Worm (Caenorhabditis elegans) whole organism, L1 larva: Measurements from ENCODE around the gene catp-8.

Experiments used
- C04F5.9 ChIP-seq: sonication (generic microtip); optimal IDR thresholded peaks from 2 replicates; lab custom pipeline; 2016; ENCODE audit warnings: missing genetic modification characterization, missing compliant biosample characterization
- C34B4.2 ChIP-seq: sonication (generic microtip); optimal IDR thresholded peaks from 2 replicates; lab custom pipeline; 2017; ENCODE audit warnings: mild to moderate bottlenecking, missing genetic modification characterization, missing compliant biosample characterization
- aha-1 ChIP-seq: fragments of 150-350 bp; optimal IDR thresholded peaks from 2 replicates; lab custom pipeline; 2014; ENCODE audit warnings: missing biosample characterization, missing genetic modification characterization
- aly-2 ChIP-seq: fragments of 150-350 bp; optimal IDR thresholded peaks from 2 replicates; lab custom pipeline; 2014; ENCODE audit warnings: missing biosample characterization, missing genetic modification characterization
- blmp-1 ChIP-seq: fragments of 150-350 bp; optimal IDR thresholded peaks from 2 replicates; lab custom pipeline; 2014; ENCODE audit warnings: missing biosample characterization, missing genetic modification characterization
- ceh-63 ChIP-seq: fragments of 200-800 bp; sonication (Bioruptor generic); optimal IDR thresholded peaks from 2 replicates; lab custom pipeline; 2018; ENCODE audit warnings: mild to moderate bottlenecking, missing genetic modification characterization, missing compliant biosample characterization
- ceh-8 ChIP-seq: fragments of 200-800 bp; sonication (Bioruptor generic); optimal IDR thresholded peaks from 2 replicates; lab custom pipeline; 2018; ENCODE audit warnings: mild to moderate bottlenecking, missing genetic modification characterization, moderate library complexity, missing compliant biosample characterization
- efl-1 ChIP-seq, 4 experiments: fragments of 150-350 bp; optimal IDR thresholded peaks in 3 of 4; peaks in 1 of 4; 1 replicate in 1 of 4; 2 replicates in 3 of 4; lab custom pipeline; 2014; ENCODE audit warnings: missing biosample characterization in 2 of 4, missing genetic modification characterization in 2 of 4, missing genetic modification reagents in 2 of 4
- elt-2 ChIP-seq: sonication (generic microtip); optimal IDR thresholded peaks from 2 replicates; lab custom pipeline; 2016; ENCODE audit warnings: missing genetic modification characterization, mild to moderate bottlenecking, inconsistent platforms, missing compliant biosample characterization, missing genetic modification reagents
- fkh-4 ChIP-seq: sonication (generic microtip); optimal IDR thresholded peaks from 2 replicates; lab custom pipeline; 2016; ENCODE audit warnings: missing compliant biosample characterization, missing genetic modification characterization, borderline replicate concordance
- fkh-8 ChIP-seq: sonication (generic microtip); optimal IDR thresholded peaks from 2 replicates; lab custom pipeline; 2016; ENCODE audit warnings: mild to moderate bottlenecking, missing genetic modification characterization, missing compliant biosample characterization
- grh-1 ChIP-seq: fragments of 200-800 bp; sonication (Bioruptor generic); IDR thresholded peaks from 2 replicates; pipeline ENCODE4 v1.3.6; 2022; ENCODE audit warnings: missing genetic modification reagents, missing genetic modification characterization, missing compliant biosample characterization
- hlh-4 ChIP-seq: sonication (generic microtip); optimal IDR thresholded peaks from 2 replicates; lab custom pipeline; 2016; ENCODE audit warnings: mild to moderate bottlenecking, missing genetic modification characterization, missing compliant biosample characterization
- hpl-2 ChIP-seq: fragments of 150-350 bp; optimal IDR thresholded peaks from 2 replicates; lab custom pipeline; 2014; ENCODE audit warnings: missing biosample characterization, missing genetic modification reagents, missing genetic modification characterization
- lin-14 ChIP-seq: fragments of 200-800 bp; sonication (Bioruptor generic); optimal IDR thresholded peaks from 2 replicates; lab custom pipeline; 2018; ENCODE audit warnings: mild to moderate bottlenecking, missing genetic modification characterization, moderate library complexity, missing compliant biosample characterization
- lin-39 ChIP-seq: fragments of 150-350 bp; optimal IDR thresholded peaks from 2 replicates; lab custom pipeline; 2014; ENCODE audit warnings: missing biosample characterization, missing genetic modification reagents, missing genetic modification characterization
- nhr-20 ChIP-seq: sonication (generic microtip); optimal IDR thresholded peaks from 2 replicates; lab custom pipeline; 2016; ENCODE audit warnings: mild to moderate bottlenecking, missing genetic modification characterization, missing compliant biosample characterization
- nhr-28 ChIP-seq: fragments of 150-350 bp; optimal IDR thresholded peaks from 2 replicates; lab custom pipeline; 2014; ENCODE audit warnings: missing biosample characterization, missing genetic modification characterization
- nhr-47 ChIP-seq: sonication (generic microtip); optimal IDR thresholded peaks from 2 replicates; lab custom pipeline; 2016; ENCODE audit warnings: mild to moderate bottlenecking, missing genetic modification characterization, moderate library complexity, missing compliant biosample characterization
- nhr-71 ChIP-seq: sonication (generic microtip); optimal IDR thresholded peaks from 2 replicates; lab custom pipeline; 2016; ENCODE audit warnings: mild to moderate bottlenecking, missing genetic modification characterization, moderate library complexity, missing compliant biosample characterization
- pax-3 ChIP-seq: fragments of 200-800 bp; sonication (Bioruptor generic); optimal IDR thresholded peaks from 2 replicates; lab custom pipeline; 2018; ENCODE audit warnings: mild to moderate bottlenecking, missing genetic modification characterization, moderate library complexity, missing compliant biosample characterization
- pqm-1 ChIP-seq: sonication (generic microtip); optimal IDR thresholded peaks from 3 replicates; lab custom pipeline; 2017; ENCODE audit warnings: missing biosample characterization, missing genetic modification characterization
- rnt-1 ChIP-seq: sonication (generic microtip); optimal IDR thresholded peaks from 2 replicates; lab custom pipeline; 2016; ENCODE audit warnings: mild to moderate bottlenecking, missing genetic modification characterization, moderate library complexity, missing compliant biosample characterization
- snu-23 ChIP-seq: sonication (generic microtip); optimal IDR thresholded peaks from 2 replicates; lab custom pipeline; 2016; ENCODE audit warnings: missing genetic modification characterization, missing compliant biosample characterization
- sox-4 ChIP-seq: sonication (generic microtip); optimal IDR thresholded peaks from 2 replicates; lab custom pipeline; 2016; ENCODE audit warnings: missing genetic modification characterization, missing compliant biosample characterization
- sup-37 ChIP-seq: fragments of 200-800 bp; sonication (Bioruptor generic); optimal IDR thresholded peaks from 2 replicates; lab custom pipeline; 2018; ENCODE audit warnings: mild to moderate bottlenecking, missing genetic modification characterization, missing compliant biosample characterization
- swsn-7 ChIP-seq: sonication (generic microtip); optimal IDR thresholded peaks from 2 replicates; lab custom pipeline; 2016; ENCODE audit warnings: missing genetic modification characterization, missing compliant biosample characterization
- tlp-1 ChIP-seq: fragments of 150-350 bp; optimal IDR thresholded peaks from 2 replicates; lab custom pipeline; 2014; ENCODE audit warnings: missing biosample characterization, missing genetic modification characterization
- unc-86 ChIP-seq: sonication (generic microtip); optimal IDR thresholded peaks from 2 replicates; lab custom pipeline; 2016; ENCODE audit warnings: missing genetic modification characterization, missing compliant biosample characterization
- zip-4 ChIP-seq: fragments of 200-800 bp; sonication (Bioruptor generic); optimal IDR thresholded peaks from 2 replicates; lab custom pipeline; 2018; ENCODE audit warnings: mild to moderate bottlenecking, missing genetic modification characterization, moderate library complexity, missing compliant biosample characterization
- ztf-4 ChIP-seq: fragments of 150-350 bp; optimal IDR thresholded peaks from 2 replicates; lab custom pipeline; 2014; ENCODE audit warnings: missing biosample characterization, missing genetic modification characterization

The catp-8 gene

ce11 chrIV:11472023-11472422, 7.0 kb downstream of the catp-8 start:
- TF ChIP-seq fkh-4 (tag; lab: Kevin White, UChicago): no peak
- no peak for TF ChIP-seq unc-86 (tag; lab: Kevin White, UChicago)
- no peak for TF ChIP-seq efl-1 (optimal IDR thresholded peaks at IDR 0.05; lab: Kevin White, UChicago)
- peak in 1 of 2 experiments; percentile 51 for TF ChIP-seq efl-1 (GFP tag; optimal IDR thresholded peaks at IDR 0.05 in 1 of 2; lab: Kevin White, UChicago)
- TF ChIP-seq, all 84 proteins: peak for 1

- TF ChIP-seq lin-39 (tag; lab: Kevin White, UChicago) (no peak), elt-2 (peak; percentile 53), sox-4 (tag; lab: Kevin White, UChicago) (no peak)
Observed at ce11 chrIV:11469698-11470591, 9.1 kb downstream of the catp-8 start, which contains the start of the genes C10C6.13 and wht-2. Gene C10C6.13, minus strand, starts transcription at chrIV:11469748. Gene wht-2, plus strand, starts transcription at chrIV:11470436.

- TF ChIP-seq hpl-2 (GFP tag; lab: Kevin White, UChicago) (no peak), ceh-8 (GFP tag; lab: Kevin White, UChicago) (no peak), aly-2 (tag; lab: Kevin White, UChicago) (no peak), pax-3 (tag; lab: Kevin White, UChicago) (no peak), sup-37 (no peak), pqm-1 (tag; lab: Kevin White, UChicago) (no peak), swsn-7 (tag; lab: Kevin White, UChicago) (no peak)
Observed at ce11 chrIV:11467413-11467812, 11.6 kb downstream of the catp-8 start, which contains the start of gene C10C6.7. Gene C10C6.7, minus strand, starts transcription at chrIV:11467513.

- TF ChIP-seq grh-1 (GFP tag; lab: Robert Waterston, UW) (no peak), zip-4 (GFP tag; lab: Kevin White, UChicago) (no peak), hpl-2 (GFP tag; lab: Kevin White, UChicago) (no peak), rnt-1 (no peak), ztf-4 (tag; lab: Kevin White, UChicago) (no peak), snu-23 (no peak), C34B4.2 (tag; lab: Kevin White, UChicago) (no peak), tlp-1 (tag; lab: Kevin White, UChicago) (no peak), nhr-20 (tag; lab: Kevin White, UChicago) (no peak), lin-39 (tag; lab: Kevin White, UChicago) (no peak), aha-1 (tag; lab: Kevin White, UChicago) (no peak), nhr-28 (tag; lab: Kevin White, UChicago) (no peak)
Observed at ce11 chrIV:11465125-11465524, 13.9 kb downstream of the catp-8 start, which contains the start of gene C10C6.3. Gene C10C6.3, minus strand, starts transcription at chrIV:11465225.

DNA sequence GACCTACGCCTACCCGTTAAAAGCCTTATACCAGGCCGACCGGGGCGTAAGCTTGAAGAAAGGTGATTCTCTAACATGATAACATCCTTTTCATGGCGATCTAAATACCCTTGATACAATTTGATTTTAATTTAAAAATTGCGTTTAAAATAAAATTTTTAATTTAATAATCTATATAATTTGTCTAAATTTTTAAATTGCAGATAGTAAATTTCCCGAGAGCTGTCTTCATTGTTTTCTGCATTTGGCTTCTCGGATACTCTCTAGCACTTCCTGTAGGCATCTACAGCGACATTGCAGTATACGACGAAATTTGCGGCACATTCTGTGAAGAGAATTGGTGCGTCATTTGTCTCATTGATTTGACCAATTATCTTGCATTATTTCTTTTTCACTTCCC, 17.7 kb downstream of the catp-8 start:
- TF ChIP-seq hlh-4 (no peak), lin-14 (GFP tag; lab: Kevin White, UChicago) (peak; percentile 40)

DNA sequence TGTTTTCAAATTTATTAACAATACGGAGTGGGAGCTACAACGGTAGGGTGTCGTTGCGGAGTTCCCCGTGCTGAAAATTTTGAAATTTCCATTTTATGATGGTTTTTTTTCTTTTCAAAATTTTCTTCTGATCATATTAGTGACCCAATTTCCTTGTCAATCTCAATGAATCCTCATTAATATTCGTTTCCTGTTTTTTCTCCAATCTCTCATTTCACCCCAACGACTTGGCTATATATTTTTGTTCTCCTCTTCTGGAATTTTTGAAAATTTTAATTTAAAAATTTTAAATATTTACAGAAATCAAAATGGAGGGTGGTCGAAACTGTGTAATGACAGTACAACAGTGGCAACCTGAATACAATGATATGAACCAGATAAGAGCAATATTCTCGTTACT, 19.4 kb downstream of the catp-8 start, which contains the start of gene npr-3:
Gene npr-3, plus strand, starts transcription at position 301 of the 400 bp plus-strand sequence.
- TF ChIP-seq efl-1 (optimal IDR thresholded peaks at IDR 0.05; lab: Kevin White, UChicago) (no peak), efl-1 (GFP tag; optimal IDR thresholded peaks at IDR 0.05 in 1 of 2; lab: Kevin White, UChicago) (peak in 1 of 2 experiments; percentile 25), blmp-1 (no peak)

DNA sequence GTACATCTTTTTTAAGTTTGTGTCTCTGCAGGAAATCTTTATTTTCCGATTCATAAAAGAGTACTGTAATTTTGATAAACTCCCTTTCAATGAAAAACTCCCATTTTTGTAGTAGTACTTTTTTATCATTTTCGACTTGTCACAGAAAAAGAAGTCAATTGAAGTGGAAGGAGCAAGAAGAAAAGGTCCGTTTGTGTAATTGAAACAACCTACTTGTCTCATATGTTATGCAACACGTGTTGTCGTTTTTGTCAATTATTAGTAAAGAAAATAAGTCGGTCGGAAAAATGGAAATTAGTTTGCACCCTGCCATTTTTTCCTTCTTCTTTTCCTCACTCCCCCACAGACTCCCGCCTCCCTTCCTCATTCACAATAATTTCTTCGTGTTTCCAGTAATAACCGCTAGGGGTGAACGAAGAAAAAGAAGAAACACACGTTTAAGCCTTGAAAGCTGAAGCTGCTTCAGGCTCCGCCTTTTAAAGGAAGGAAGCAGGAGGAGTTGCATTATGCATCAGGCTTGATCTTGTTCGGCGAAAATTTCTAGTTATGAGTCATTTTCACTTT, 20.3 kb downstream of the catp-8 start:
- TF ChIP-seq lin-14 (GFP tag; lab: Kevin White, UChicago) (peak; percentile 76), fkh-8 (peak; percentile 57), rnt-1 (no peak), grh-1 (GFP tag; lab: Robert Waterston, UW) (no peak), aha-1 (tag; lab: Kevin White, UChicago) (no peak), C04F5.9 (tag; lab: Kevin White, UChicago) (no peak), ceh-8 (GFP tag; lab: Kevin White, UChicago) (no peak), nhr-47 (tag; lab: Kevin White, UChicago) (peak; percentile 26), nhr-71 (tag; lab: Kevin White, UChicago) (peak; percentile 17), ceh-63 (no peak), unc-86 (tag; lab: Kevin White, UChicago) (peak; percentile 8)
